Worm (Caenorhabditis elegans): ENCODE measurements around the gene lys-10.

The lys-10 gene

ce11 chrIV:8333034-8333433 is 408 bp downstream of the lys-10 start:
- TF ChIP-seq jun-1 (tag; optimal IDR thresholded peaks at IDR 0.05) (no peak), nhr-23 (tag; optimal IDR thresholded peaks at IDR 0.05) (no peak), unc-62 (GFP tag; optimal IDR thresholded peaks at IDR 0.05) (no peak)

ce11 chrIV:8333554-8333953 is 928 bp downstream of the lys-10 start:
- no peak for TF ChIP-seq unc-62 (GFP tag; optimal IDR thresholded peaks at IDR 0.05)
- TF ChIP-seq lin-39 (tag; optimal IDR thresholded peaks at IDR 0.05): no peak
- no peak for TF ChIP-seq fkh-2 (tag; optimal IDR thresholded peaks at IDR 0.05)
- no peak for TF ChIP-seq fkh-10 (GFP tag; optimal IDR thresholded peaks at IDR 0.05)
- no peak for TF ChIP-seq nhr-25 (tag; optimal IDR thresholded peaks at IDR 0.05)
- no peak for TF ChIP-seq tbx-2 (tag; optimal IDR thresholded peaks at IDR 0.05)
- TF ChIP-seq nhr-67 (tag; optimal IDR thresholded peaks at IDR 0.05): no peak
- TF ChIP-seq nhr-28 (tag; optimal IDR thresholded peaks at IDR 0.05): no peak
- no peak for TF ChIP-seq zag-1 (tag; optimal IDR thresholded peaks at IDR 0.05)

- TF ChIP-seq daf-12 (tag; optimal IDR thresholded peaks at IDR 0.05) (no peak), eor-1 (tag; optimal IDR thresholded peaks at IDR 0.05) (no peak), unc-39 (tag; optimal IDR thresholded peaks at IDR 0.05) (no peak), ceh-82 (tag; optimal IDR thresholded peaks at IDR 0.05) (no peak), lin-39 (tag; optimal IDR thresholded peaks at IDR 0.05) (no peak), unc-62 (GFP tag; optimal IDR thresholded peaks at IDR 0.05) (no peak), pqm-1 (tag; optimal IDR thresholded peaks at IDR 0.05) (no peak), ceh-9 (tag; optimal IDR thresholded peaks at IDR 0.05) (no peak), ama-1 (optimal IDR thresholded peaks at IDR 0.05) (no peak), elt-3 (tag; optimal IDR thresholded peaks at IDR 0.05) (no peak), nhr-76 (tag; optimal IDR thresholded peaks at IDR 0.05) (no peak), nhr-12 (tag; optimal IDR thresholded peaks at IDR 0.05) (no peak), mml-1 (tag; optimal IDR thresholded peaks at IDR 0.05) (no peak), snpc-4 (tag; optimal IDR thresholded peaks at IDR 0.05) (no peak), R02D3.7 (tag; optimal IDR thresholded peaks at IDR 0.05) (no peak), nhr-67 (tag; optimal IDR thresholded peaks at IDR 0.05) (no peak)
Observed at ce11 chrIV:8333954-8333987, 1.1 kb downstream of the lys-10 start, which contains the start of gene his-31. TSS of gene his-31 (minus strand) at chrIV:8333983.

- TF ChIP-seq elt-3 (tag; optimal IDR thresholded peaks at IDR 0.05) (no peak), nfya-1 (tag; optimal IDR thresholded peaks at IDR 0.05; ENCODE audit: insufficient read depth) (no peak), lin-15B (tag; optimal IDR thresholded peaks at IDR 0.05) (peak; percentile 15), fos-1 (tag; optimal IDR thresholded peaks at IDR 0.05) (no peak), hmg-11 (tag; optimal IDR thresholded peaks at IDR 0.05) (no peak), mml-1 (tag; optimal IDR thresholded peaks at IDR 0.05) (no peak), elt-2 (tag; optimal IDR thresholded peaks at IDR 0.05) (no peak), egl-27 (tag; optimal IDR thresholded peaks at IDR 0.05) (no peak), pqm-1 (tag; optimal IDR thresholded peaks at IDR 0.05) (no peak), fkh-2 (tag; optimal IDR thresholded peaks at IDR 0.05) (no peak), nhr-237 (tag; optimal IDR thresholded peaks at IDR 0.05) (no peak), nhr-67 (tag; optimal IDR thresholded peaks at IDR 0.05) (no peak), snpc-4 (tag; optimal IDR thresholded peaks at IDR 0.05) (no peak), nhr-77 (tag; optimal IDR thresholded peaks at IDR 0.05) (no peak), sea-2 (GFP tag; optimal IDR thresholded peaks at IDR 0.05) (no peak), R02D3.7 (tag; optimal IDR thresholded peaks at IDR 0.05) (no peak), nhr-43 (tag; optimal IDR thresholded peaks at IDR 0.05; ENCODE audit: poor library complexity, severe bottlenecking) (peak; percentile 26), nhr-76 (tag; optimal IDR thresholded peaks at IDR 0.05) (no peak), pha-4 (tag; optimal IDR thresholded peaks at IDR 0.05) (peak; percentile 42), unc-39 (tag; optimal IDR thresholded peaks at IDR 0.05) (no peak), mdl-1 (tag; optimal IDR thresholded peaks at IDR 0.05) (no peak), ceh-9 (tag; optimal IDR thresholded peaks at IDR 0.05) (no peak), ZK546.5 (tag; optimal IDR thresholded peaks at IDR 0.05) (no peak), ztf-4 (tag; optimal IDR thresholded peaks at IDR 0.05) (no peak), egl-5 (tag; optimal IDR thresholded peaks at IDR 0.05) (no peak), eor-1 (tag; optimal IDR thresholded peaks at IDR 0.05) (no peak), elt-1 (tag; optimal IDR thresholded peaks at IDR 0.05) (peak; percentile 48), nhr-25 (tag; optimal IDR thresholded peaks at IDR 0.05) (peak; percentile 94), nhr-12 (tag; optimal IDR thresholded peaks at IDR 0.05) (no peak), daf-12 (tag; optimal IDR thresholded peaks at IDR 0.05) (no peak), ama-1 (optimal IDR thresholded peaks at IDR 0.05) (no peak), nhr-11 (tag; optimal IDR thresholded peaks at IDR 0.05) (no peak), lsy-12 (tag; optimal IDR thresholded peaks at IDR 0.05) (peak; percentile 43), tbx-2 (tag; optimal IDR thresholded peaks at IDR 0.05) (no peak), nhr-23 (tag; optimal IDR thresholded peaks at IDR 0.05) (peak; percentile 88), skn-1 (tag; optimal IDR thresholded peaks at IDR 0.05) (no peak)
Observed at ce11 chrIV:8333988-8334863, 1.6 kb downstream of the lys-10 start, which contains the start of gene his-32. TSS of gene his-32 (plus strand) at chrIV:8334305.
